Worm (Caenorhabditis elegans) whole organism, midembryonic: Measurements from ENCODE around the gene sri-29.

Source experiments
- cog-1 ChIP-seq: sonication (generic microtip); optimal IDR thresholded peaks from 2 replicates; lab custom pipeline; 2016; ENCODE audit warnings: missing genetic modification characterization, missing compliant biosample characterization
- flt-1 ChIP-seq: fragments of 200-800 bp; sonication (Bioruptor generic); IDR thresholded peaks from 2 replicates; pipeline ENCODE4 v1.3.6; 2022; ENCODE audit warnings: missing genetic modification characterization, missing compliant biosample characterization
- klf-2 ChIP-seq: fragments of 200-800 bp; sonication (Bioruptor generic); conservative IDR thresholded peaks from 2 replicates; pipeline ENCODE4 v1.3.6; 2022; ENCODE audit warnings: missing genetic modification reagents, missing genetic modification characterization, missing compliant biosample characterization
- med-1 ChIP-seq: sonication (generic microtip); optimal IDR thresholded peaks from 2 replicates; lab custom pipeline; 2017; ENCODE audit warnings: missing genetic modification characterization, mild to moderate bottlenecking, missing compliant biosample characterization, antibody characterized with exemption, missing genetic modification reagents; ENCODE audit not compliant: insufficient read depth
- ref-1 ChIP-seq: fragments of 200-800 bp; sonication (Bioruptor generic); conservative IDR thresholded peaks from 2 replicates; pipeline ENCODE4 v1.3.6; 2022; ENCODE audit warnings: missing genetic modification reagents, missing genetic modification characterization, missing compliant biosample characterization
- tab-1 ChIP-seq: fragments of 200-800 bp; sonication (Bioruptor generic); IDR thresholded peaks from 2 replicates; pipeline ENCODE4 v1.3.6; 2022; ENCODE audit warnings: missing genetic modification characterization, missing compliant biosample characterization
- ztf-23 ChIP-seq: fragments of 200-800 bp; sonication (Bioruptor generic); IDR thresholded peaks from 2 replicates; pipeline ENCODE4 v1.3.6; 2022; ENCODE audit warnings: missing genetic modification reagents, missing genetic modification characterization, missing compliant biosample characterization
- ztf-29 ChIP-seq: fragments of 200-800 bp; sonication (Bioruptor generic); IDR thresholded peaks from 2 replicates; pipeline ENCODE4 v1.3.6; 2022; ENCODE audit warnings: missing genetic modification reagents, missing genetic modification characterization, missing compliant biosample characterization

DNA sequence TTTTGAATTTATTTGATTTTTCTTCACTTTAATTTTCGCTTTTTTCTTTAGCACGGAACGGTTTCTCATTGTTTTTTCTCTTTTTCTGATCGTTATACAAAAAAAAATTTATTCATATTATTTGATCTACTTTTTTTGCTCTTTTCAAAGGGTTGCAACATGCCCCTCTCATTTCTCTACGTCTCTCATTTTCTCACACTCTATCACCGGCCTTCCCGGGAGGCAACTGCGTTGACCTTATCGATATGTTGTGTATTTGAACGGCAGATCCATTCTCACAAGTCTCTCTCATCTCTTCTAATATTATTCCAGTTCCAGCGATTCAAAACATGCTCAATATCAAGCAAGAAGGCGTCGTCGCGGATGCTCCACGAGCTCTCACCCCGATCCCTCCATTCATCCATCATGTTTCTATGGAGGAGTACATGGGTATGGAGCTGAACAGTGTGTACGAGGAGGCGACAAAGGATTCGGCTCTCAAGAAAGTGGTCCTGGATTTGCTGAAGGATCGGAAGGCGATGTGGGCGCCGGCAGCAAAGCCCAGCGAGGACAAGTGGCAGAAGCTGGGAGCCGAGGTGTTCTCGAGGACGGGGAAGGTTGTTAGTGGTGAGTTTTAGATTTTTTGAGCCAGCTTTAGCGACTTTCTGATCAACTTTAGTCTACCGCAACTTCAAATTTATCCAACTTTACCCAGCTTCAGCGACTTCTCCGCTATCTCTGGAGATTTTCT lies 43.4 kb upstream of the sri-29 start, which contains the start of gene lido-9:
- TF ChIP-seq ztf-23 (GFP tag; lab: Robert Waterston, UW) (no peak), flt-1 (GFP tag; lab: Robert Waterston, UW) (no peak), ztf-29 (no peak), med-1 (GFP tag; lab: Kevin White, UChicago) (no peak), klf-2 (GFP tag; lab: Robert Waterston, UW) (no peak), ref-1 (GFP tag; lab: Robert Waterston, UW) (no peak), cog-1 (tag; lab: Kevin White, UChicago) (no peak), tab-1 (GFP tag; lab: Robert Waterston, UW) (no peak)
